Worm (Caenorhabditis elegans) whole organism, L1 larva: ENCODE results near the gene Y67D2.5.

ENCODE experiments used
- aha-1 ChIP-seq: fragments of 150-350 bp; optimal IDR thresholded peaks from 2 replicates; lab custom pipeline; 2014; ENCODE audit warnings: missing biosample characterization, missing genetic modification characterization
- blmp-1 ChIP-seq: fragments of 150-350 bp; optimal IDR thresholded peaks from 2 replicates; lab custom pipeline; 2014; ENCODE audit warnings: missing biosample characterization, missing genetic modification characterization
- nhr-11 ChIP-seq: fragments of 150-350 bp; optimal IDR thresholded peaks from 2 replicates; lab custom pipeline; 2014; ENCODE audit warnings: missing biosample characterization, missing genetic modification characterization
- pqm-1 ChIP-seq: sonication (generic microtip); optimal IDR thresholded peaks from 3 replicates; lab custom pipeline; 2017; ENCODE audit warnings: missing biosample characterization, missing genetic modification characterization
- snpc-4 ChIP-seq: fragments of 150-350 bp; optimal IDR thresholded peaks from 2 replicates; lab custom pipeline; 2014; ENCODE audit warnings: missing biosample characterization, missing genetic modification characterization
- sox-4 ChIP-seq: sonication (generic microtip); optimal IDR thresholded peaks from 2 replicates; lab custom pipeline; 2016; ENCODE audit warnings: missing genetic modification characterization, missing compliant biosample characterization
- sptf-1 ChIP-seq: fragments of 150-350 bp; optimal IDR thresholded peaks from 2 replicates; lab custom pipeline; 2014; ENCODE audit warnings: missing biosample characterization, missing genetic modification characterization
- zag-1 ChIP-seq: fragments of 150-350 bp; optimal IDR thresholded peaks from 2 replicates; lab custom pipeline; 2014; ENCODE audit warnings: missing biosample characterization, missing genetic modification characterization
- ztf-11 ChIP-seq, 2 experiments: sonication (generic microtip); optimal IDR thresholded peaks; 2 replicates each; lab custom pipeline; 2016 to 2017; ENCODE audit warnings: missing genetic modification characterization in 2 of 2, missing biosample characterization in 1 of 2, missing compliant biosample characterization in 1 of 2

ce11 chrIII:1519906-1520305 lies 20.1 kb downstream of the Y67D2.5 start:
- TF ChIP-seq blmp-1 (no peak), nhr-11 (tag; lab: Kevin White, UChicago) (no peak), zag-1 (tag; lab: Kevin White, UChicago) (no peak), sptf-1 (tag; lab: Kevin White, UChicago) (no peak), pqm-1 (tag; lab: Kevin White, UChicago) (no peak), snpc-4 (tag; lab: Kevin White, UChicago) (no peak), aha-1 (tag; lab: Kevin White, UChicago) (no peak), sox-4 (tag; lab: Kevin White, UChicago) (no peak), ztf-11 (tag; optimal IDR thresholded peaks at IDR 0.05; lab: Kevin White, UChicago) (no peak)
